Fruit fly (Drosophila melanogaster) whole organism, prepupa: ENCODE results near the gene unc-13-4A.

Source experiments
- CG10631 ChIP-seq: fragments of 200-800 bp; sonication (Bioruptor generic); optimal IDR thresholded peaks from 2 replicates; lab custom pipeline; 2016; ENCODE audit warnings: missing biosample characterization, missing genetic modification characterization
- CG11294 ChIP-seq: fragments of 200-800 bp; sonication (Bioruptor generic); IDR thresholded peaks from 2 replicates; pipeline ENCODE4 v1.3.6; 2022; ENCODE audit warnings: missing biosample characterization, missing genetic modification characterization
- CG11902 ChIP-seq: fragments of 200-800 bp; sonication (Bioruptor generic); optimal IDR thresholded peaks from 3 replicates; lab custom pipeline; 2016; ENCODE audit warnings: missing biosample characterization, missing genetic modification characterization
- CG31627 ChIP-seq: fragments of 200-800 bp; sonication (Bioruptor generic); optimal IDR thresholded peaks from 3 replicates; lab custom pipeline; 2016; ENCODE audit warnings: missing biosample characterization, missing genetic modification characterization
- CG34406 ChIP-seq: fragments of 200-800 bp; sonication (Bioruptor generic); optimal IDR thresholded peaks from 3 replicates; lab custom pipeline; 2016; ENCODE audit warnings: missing biosample characterization, missing genetic modification characterization
- CG3919 ChIP-seq: fragments of 200-800 bp; sonication (Bioruptor generic); optimal IDR thresholded peaks from 3 replicates; lab custom pipeline; 2016; ENCODE audit warnings: missing biosample characterization, missing genetic modification characterization
- CG6163 ChIP-seq: fragments of 200-800 bp; sonication (Bioruptor generic); IDR thresholded peaks from 3 replicates; pipeline ENCODE4 v1.3.6; 2022; ENCODE audit warnings: missing biosample characterization, missing genetic modification characterization
- CG6276 ChIP-seq: fragments of 200-800 bp; sonication (Bioruptor generic); optimal IDR thresholded peaks from 2 replicates; lab custom pipeline; 2017; ENCODE audit warnings: missing biosample characterization, mild to moderate bottlenecking, missing genetic modification characterization
- CG6792 ChIP-seq: fragments of 200-800 bp; sonication (Bioruptor generic); optimal IDR thresholded peaks from 3 replicates; lab custom pipeline; 2016; ENCODE audit warnings: missing biosample characterization, missing genetic modification characterization
- CG6854 ChIP-seq: fragments of 200-800 bp; sonication (Bioruptor generic); optimal IDR thresholded peaks from 2 replicates; lab custom pipeline; 2017; ENCODE audit warnings: missing biosample characterization, mild to moderate bottlenecking, missing genetic modification characterization
- CG7368 ChIP-seq: fragments of 200-800 bp; sonication (Bioruptor generic); optimal IDR thresholded peaks from 3 replicates; lab custom pipeline; 2016; ENCODE audit warnings: missing biosample characterization, missing genetic modification characterization
- CG8119 ChIP-seq: fragments of 200-800 bp; sonication (Bioruptor generic); IDR thresholded peaks from 3 replicates; pipeline ENCODE4 v1.3.6; 2022; ENCODE audit warnings: missing biosample characterization, missing genetic modification characterization
- Eip78C ChIP-seq: fragments of 200-800 bp; sonication (Bioruptor generic); peaks from one replicate; lab custom pipeline; 2016; ENCODE audit warnings: missing biosample characterization, missing genetic modification characterization
- Ets96B ChIP-seq: fragments of 200-800 bp; optimal IDR thresholded peaks from 2 replicates; lab custom pipeline; 2019; ENCODE audit warnings: missing biosample characterization, mild to moderate bottlenecking, missing genetic modification characterization, moderate library complexity
- Gug ChIP-seq: fragments of 200-800 bp; sonication (Bioruptor generic); IDR thresholded peaks from 2 replicates; pipeline ENCODE4 v1.3.6; 2022; ENCODE audit warnings: missing biosample characterization, missing genetic modification characterization
- Hr38 ChIP-seq: sonication (Bioruptor generic); optimal IDR thresholded peaks from 2 replicates; lab custom pipeline; 2016; ENCODE audit warnings: missing biosample characterization, missing genetic modification characterization
- Hr39 ChIP-seq: fragments of 200-800 bp; sonication (Bioruptor generic); optimal IDR thresholded peaks from 2 replicates; lab custom pipeline; 2016; ENCODE audit warnings: missing biosample characterization, missing genetic modification characterization
- Hr4 ChIP-seq: fragments of 200-800 bp; sonication (Bioruptor generic); optimal IDR thresholded peaks from 3 replicates; lab custom pipeline; 2016; ENCODE audit warnings: missing biosample characterization, missing genetic modification characterization
- Met ChIP-seq: fragments of 200-800 bp; sonication (Bioruptor generic); optimal IDR thresholded peaks from 3 replicates; lab custom pipeline; 2016; ENCODE audit warnings: missing biosample characterization, missing genetic modification characterization
- OdsH ChIP-seq: fragments of 200-800 bp; sonication (Bioruptor generic); optimal IDR thresholded peaks from 3 replicates; lab custom pipeline; 2016; ENCODE audit warnings: missing biosample characterization, missing genetic modification characterization
- Smox ChIP-seq: fragments of 200-800 bp; sonication (Bioruptor generic); optimal IDR thresholded peaks from 3 replicates; lab custom pipeline; 2016; ENCODE audit warnings: missing biosample characterization, missing genetic modification characterization
- Sox102F ChIP-seq: fragments of 200-800 bp; sonication (Bioruptor generic); optimal IDR thresholded peaks from 2 replicates; lab custom pipeline; 2016; ENCODE audit warnings: missing biosample characterization, mild to moderate bottlenecking, missing genetic modification characterization
- Sox14 ChIP-seq: fragments of 200-800 bp; sonication (Bioruptor generic); optimal IDR thresholded peaks from 3 replicates; lab custom pipeline; 2016; ENCODE audit warnings: missing biosample characterization, missing genetic modification characterization
- Sox15 ChIP-seq: fragments of 200-800 bp; sonication (Bioruptor generic); optimal IDR thresholded peaks from 3 replicates; lab custom pipeline; 2016; ENCODE audit warnings: missing biosample characterization, missing genetic modification characterization
- achi ChIP-seq: fragments of 200-800 bp; sonication (Bioruptor generic); optimal IDR thresholded peaks from 3 replicates; lab custom pipeline; 2016; ENCODE audit warnings: missing biosample characterization, missing genetic modification characterization
- acj6 ChIP-seq: fragments of 200-800 bp; sonication (Bioruptor generic); optimal IDR thresholded peaks from 3 replicates; lab custom pipeline; 2016; ENCODE audit warnings: missing biosample characterization, missing genetic modification characterization
- cyc ChIP-seq: fragments of 200-800 bp; sonication (Bioruptor generic); optimal IDR thresholded peaks from 3 replicates; lab custom pipeline; 2016; ENCODE audit warnings: missing biosample characterization, missing genetic modification characterization
- dsx ChIP-seq: fragments of 200-800 bp; optimal IDR thresholded peaks from 3 replicates; lab custom pipeline; 2019; ENCODE audit warnings: missing biosample characterization, mild to moderate bottlenecking, missing genetic modification characterization, moderate library complexity; ENCODE audit not compliant: poor library complexity, severe bottlenecking
- eg ChIP-seq: fragments of 200-800 bp; sonication (Bioruptor generic); IDR thresholded peaks from 3 replicates; pipeline ENCODE4 v1.3.6; 2022; ENCODE audit warnings: missing biosample characterization, missing genetic modification characterization
- fd59A ChIP-seq: fragments of 200-800 bp; sonication (Bioruptor generic); optimal IDR thresholded peaks from 2 replicates; lab custom pipeline; 2017; ENCODE audit warnings: missing biosample characterization, mild to moderate bottlenecking, missing genetic modification characterization, missing genetic modification reagents
- fd85E ChIP-seq: fragments of 200-800 bp; sonication (Bioruptor generic); optimal IDR thresholded peaks from 3 replicates; lab custom pipeline; 2016; ENCODE audit warnings: missing biosample characterization, missing genetic modification characterization
- net ChIP-seq: fragments of 200-800 bp; sonication (Bioruptor generic); optimal IDR thresholded peaks from 3 replicates; lab custom pipeline; 2016; ENCODE audit warnings: missing biosample characterization, missing genetic modification characterization
- salr ChIP-seq, 2 experiments: fragments of 200-800 bp; sonication (Bioruptor generic); optimal IDR thresholded peaks; 3 replicates each; lab custom pipeline; 2016 to 2018; ENCODE audit warnings: missing biosample characterization in 2 of 2, missing genetic modification characterization in 2 of 2, mild to moderate bottlenecking in 1 of 2
- spab ChIP-seq: fragments of 200-800 bp; sonication (Bioruptor generic); optimal IDR thresholded peaks from 2 replicates; lab custom pipeline; 2017; ENCODE audit warnings: missing biosample characterization, mild to moderate bottlenecking, missing genetic modification characterization, missing genetic modification reagents
- ss ChIP-seq, 2 experiments: fragments of 200-800 bp; sonication (Bioruptor generic); optimal IDR thresholded peaks; 2 replicates in 1 of 2; 3 replicates in 1 of 2; lab custom pipeline; 2017 to 2018; ENCODE audit warnings: mild to moderate bottlenecking in 2 of 2, missing biosample characterization in 2 of 2, missing genetic modification characterization in 2 of 2, moderate library complexity in 1 of 2
- svp ChIP-seq: fragments of 200-800 bp; sonication (Bioruptor generic); peaks from one replicate; lab custom pipeline; 2016; ENCODE audit warnings: missing biosample characterization, missing genetic modification characterization
- topi ChIP-seq: fragments of 200-800 bp; sonication (Bioruptor generic); optimal IDR thresholded peaks from 3 replicates; lab custom pipeline; 2016; ENCODE audit warnings: missing biosample characterization, missing genetic modification characterization

unc-13-4A gene

DNA sequence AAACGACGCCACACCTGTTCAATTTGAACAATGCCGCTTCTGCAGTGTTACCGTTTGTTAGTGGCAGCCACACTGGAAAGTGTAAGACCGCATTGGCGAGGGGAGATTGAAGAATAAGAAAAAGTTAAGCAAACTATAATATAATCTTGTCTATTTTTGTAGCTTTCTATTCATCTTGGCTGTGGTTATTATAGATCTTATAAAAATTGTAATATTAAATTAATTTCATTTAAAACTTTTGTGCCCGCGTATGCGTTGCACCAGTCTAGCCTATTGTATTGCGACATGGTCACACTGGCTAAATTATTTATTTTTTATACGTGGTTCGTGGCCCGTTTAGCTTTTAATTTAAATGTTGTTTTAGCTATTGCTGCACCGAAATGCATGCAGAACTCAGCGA lies 10.7 kb upstream of the unc-13-4A start, which contains the start of the genes RhoGEF4 and Rint1 (continued):
- TF ChIP-seq Sox102F (GFP tag; lab: Kevin White, UChicago) (no peak), eg (peak; percentile 52; the same call in 2 of the 3 replicates), Ets96B (tag; lab: Kevin White, UChicago) (peak; percentile 33), fd59A (GFP tag; lab: Kevin White, UChicago) (no peak), CG11902 (GFP tag; lab: Kevin White, UChicago) (peak; percentile 44), Smox (GFP tag; lab: Kevin White, UChicago) (no peak), acj6 (GFP tag; lab: Kevin White, UChicago) (peak; percentile 57), ss (GFP tag; optimal IDR thresholded peaks at IDR 0.05; lab: Kevin White, UChicago) (no peak), spab (no peak), CG7368 (no peak), Sox14 (GFP tag; lab: Kevin White, UChicago) (peak; percentile 61), CG31627 (peak; percentile 63), Hr39 (GFP tag; lab: Kevin White, UChicago) (peak; percentile 57), cyc (GFP tag; lab: Kevin White, UChicago) (peak; percentile 64), fd85E (GFP tag; lab: Kevin White, UChicago) (no peak), salr (GFP tag; optimal IDR thresholded peaks at IDR 0.05; lab: Kevin White, UChicago) (no peak), CG10631 (GFP tag; lab: Kevin White, UChicago) (no peak), net (peak; percentile 16), CG6792 (peak; percentile 10), Eip78C (peak; percentile 76), CG6854 (no peak), Hr38 (GFP tag; lab: Kevin White, UChicago) (no peak), CG6163 (GFP tag; lab: Robert Waterston, UW) (peak; percentile 55; the same call in 1 of the 3 replicates), CG6276 (GFP tag; lab: Kevin White, UChicago) (no peak), topi (GFP tag; lab: Kevin White, UChicago) (no peak)

DNA sequence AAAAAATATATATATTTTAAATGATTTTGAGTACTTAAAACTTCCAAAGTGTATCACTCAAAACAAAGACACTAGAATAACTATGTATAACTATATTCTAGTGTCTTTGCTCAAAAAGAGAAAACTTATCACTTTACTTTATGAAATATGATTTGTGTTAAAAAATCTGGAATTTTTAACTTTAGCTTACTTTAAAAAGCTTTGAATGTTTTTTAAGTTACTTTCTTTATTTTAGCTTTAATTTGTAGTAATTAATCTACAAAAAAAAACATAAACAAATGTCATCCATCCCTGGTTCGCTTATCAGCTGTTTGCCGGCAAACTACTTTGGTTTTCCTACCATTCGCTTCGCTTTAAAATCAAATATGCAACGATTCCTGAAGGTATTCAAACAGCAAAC lies 7.1 kb upstream of the unc-13-4A start, which contains the start of gene CG8607:
CG8607 (plus strand) TSS at position 301 of the 400 bp plus-strand sequence.
- no peak for TF ChIP-seq Sox102F (GFP tag; lab: Kevin White, UChicago)
- TF ChIP-seq svp (GFP tag; lab: Kevin White, UChicago): no peak
- TF ChIP-seq Smox (GFP tag; lab: Kevin White, UChicago): no peak
- no peak for TF ChIP-seq Hr4 (GFP tag; lab: Kevin White, UChicago)
- TF ChIP-seq CG34406 (GFP tag; lab: Kevin White, UChicago): no peak
- no peak for TF ChIP-seq OdsH (GFP tag; lab: Kevin White, UChicago)
- no peak for TF ChIP-seq CG8119 (GFP tag; lab: Robert Waterston, UW)
- no peak for TF ChIP-seq salr (GFP tag; optimal IDR thresholded peaks at IDR 0.05; lab: Kevin White, UChicago)
- no peak for TF ChIP-seq CG3919 (GFP tag; lab: Kevin White, UChicago)
- no peak for TF ChIP-seq CG6276 (GFP tag; lab: Kevin White, UChicago)
- no peak for TF ChIP-seq dsx
- no peak for TF ChIP-seq Sox15
- TF ChIP-seq CG11294: no peak
- TF ChIP-seq topi (GFP tag; lab: Kevin White, UChicago): no peak
- no peak for TF ChIP-seq Met (GFP tag; lab: Kevin White, UChicago)
- TF ChIP-seq achi (GFP tag; lab: Kevin White, UChicago): no peak
- TF ChIP-seq net: no peak
- TF ChIP-seq Gug (GFP tag; lab: Robert Waterston, UW): no peak
- TF ChIP-seq CG7368: no peak
- no peak for TF ChIP-seq CG11902 (GFP tag; lab: Kevin White, UChicago)

dm6 chr3L:7314133-7314532 lies 1.4 kb upstream of the unc-13-4A start:
- TF ChIP-seq spab: no peak
- TF ChIP-seq fd59A (GFP tag; lab: Kevin White, UChicago): no peak
- TF ChIP-seq CG31627: no peak
- TF ChIP-seq CG6163 (GFP tag; lab: Robert Waterston, UW): no peak
- no peak for TF ChIP-seq acj6 (GFP tag; lab: Kevin White, UChicago)
- no peak for TF ChIP-seq Hr38 (GFP tag; lab: Kevin White, UChicago)
- no peak for TF ChIP-seq Hr4 (GFP tag; lab: Kevin White, UChicago)
- no peak for TF ChIP-seq Met (GFP tag; lab: Kevin White, UChicago)
- TF ChIP-seq, all 60 proteins: peak for 0
